Worm (Caenorhabditis elegans) whole organism, L4/young adult: ENCODE data around the gene idpa-3.

Experiments
- W03F9.2 ChIP-seq: fragments of 150-350 bp; optimal IDR thresholded peaks from 2 replicates; lab custom pipeline; 2014; ENCODE audit warnings: missing biosample characterization, missing genetic modification characterization
- him-1 ChIP-seq: sonication (generic microtip); optimal IDR thresholded peaks from 2 replicates; lab custom pipeline; 2016; ENCODE audit warnings: missing genotype, missing genetic modification reagents, missing genetic modification characterization, missing compliant biosample characterization

DNA sequence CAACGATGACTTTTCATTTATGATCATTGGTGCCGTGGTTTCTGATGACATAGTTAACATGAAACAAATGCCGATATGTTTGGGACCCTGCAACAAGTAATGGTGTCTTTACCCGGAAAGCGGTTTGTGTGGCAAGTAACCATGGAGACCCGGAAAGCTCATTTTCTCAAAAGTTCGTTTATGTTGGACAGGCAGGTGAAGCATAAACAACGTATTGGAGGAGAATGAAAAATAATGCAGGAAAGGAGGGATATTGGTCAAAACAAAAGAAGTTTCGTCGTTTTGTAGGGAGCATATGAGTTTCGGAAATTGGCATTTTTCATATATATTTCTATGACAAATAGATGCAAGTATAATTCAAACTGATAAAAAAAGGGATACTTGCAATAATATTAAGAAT, 50.2 kb downstream of the idpa-3 start, which contains the start of gene dyf-6:
- no peak for TF ChIP-seq him-1 (tag; lab: Kevin White, UChicago)
- TF ChIP-seq W03F9.2 (tag; lab: Kevin White, UChicago): no peak
